Fruit fly (Drosophila melanogaster) whole organism, prepupa: ENCODE results near the gene Nrx-1.

Source experiments
- Blimp-1 ChIP-seq: fragments of 200-800 bp; sonication (Bioruptor generic); optimal IDR thresholded peaks from 3 replicates; lab custom pipeline; 2017; ENCODE audit warnings: missing biosample characterization, missing genetic modification characterization, mild to moderate bottlenecking, moderate library complexity, missing genetic modification reagents
- CG11294 ChIP-seq: fragments of 200-800 bp; sonication (Bioruptor generic); IDR thresholded peaks from 2 replicates; pipeline ENCODE4 v1.3.6; 2022; ENCODE audit warnings: missing biosample characterization, missing genetic modification characterization
- CG16779 ChIP-seq: fragments of 200-800 bp; sonication (Bioruptor generic); optimal IDR thresholded peaks from 3 replicates; lab custom pipeline; 2017; ENCODE audit warnings: missing biosample characterization, mild to moderate bottlenecking, missing genetic modification characterization
- CG4318 ChIP-seq: fragments of 200-800 bp; sonication (Bioruptor generic); optimal IDR thresholded peaks from 3 replicates; lab custom pipeline; 2017; ENCODE audit warnings: missing biosample characterization, mild to moderate bottlenecking, missing genetic modification characterization
- CG9139 ChIP-seq: fragments of 200-800 bp; sonication (Bioruptor generic); optimal IDR thresholded peaks from 3 replicates; lab custom pipeline; 2017; ENCODE audit warnings: missing biosample characterization, mild to moderate bottlenecking, missing genetic modification characterization
- Eip78C ChIP-seq: fragments of 200-800 bp; sonication (Bioruptor generic); peaks from one replicate; lab custom pipeline; 2016; ENCODE audit warnings: missing biosample characterization, missing genetic modification characterization
- Lpt ChIP-seq: fragments of 200-800 bp; sonication (Bioruptor generic); optimal IDR thresholded peaks from 3 replicates; lab custom pipeline; 2016; ENCODE audit warnings: missing biosample characterization, missing genetic modification characterization
- achi ChIP-seq: fragments of 200-800 bp; sonication (Bioruptor generic); optimal IDR thresholded peaks from 3 replicates; lab custom pipeline; 2016; ENCODE audit warnings: missing biosample characterization, missing genetic modification characterization
- dac ChIP-seq: fragments of 200-800 bp; sonication (Bioruptor generic); optimal IDR thresholded peaks from 2 replicates; lab custom pipeline; 2017; ENCODE audit warnings: missing biosample characterization, mild to moderate bottlenecking, missing genetic modification characterization
- esn ChIP-seq: fragments of 200-800 bp; sonication (Bioruptor generic); optimal IDR thresholded peaks from 2 replicates; lab custom pipeline; 2016; ENCODE audit warnings: missing biosample characterization, mild to moderate bottlenecking, missing genetic modification characterization, moderate library complexity
- net ChIP-seq: fragments of 200-800 bp; sonication (Bioruptor generic); optimal IDR thresholded peaks from 3 replicates; lab custom pipeline; 2016; ENCODE audit warnings: missing biosample characterization, missing genetic modification characterization
- svp ChIP-seq: fragments of 200-800 bp; sonication (Bioruptor generic); peaks from one replicate; lab custom pipeline; 2016; ENCODE audit warnings: missing biosample characterization, missing genetic modification characterization

dm6 chr3R:22527636-22528148, 59.4 kb downstream of the Nrx-1 start:
- TF ChIP-seq net: no peak
- peak; percentile 4 for TF ChIP-seq CG9139 (GFP tag; lab: Kevin White, UChicago)
- TF ChIP-seq CG11294 (GFP tag; lab: Robert Waterston, UW): no peak
- no peak for TF ChIP-seq svp (GFP tag; lab: Kevin White, UChicago)
- TF ChIP-seq dac (GFP tag; lab: Kevin White, UChicago): no peak
- TF ChIP-seq esn: no peak
- TF ChIP-seq Lpt (GFP tag; lab: Kevin White, UChicago): no peak
- no peak for TF ChIP-seq Blimp-1 (GFP tag; lab: Kevin White, UChicago)
- TF ChIP-seq CG16779: no peak
- TF ChIP-seq achi (GFP tag; lab: Kevin White, UChicago): no peak
- no peak for TF ChIP-seq CG4318
- TF ChIP-seq Eip78C (GFP tag; lab: Kevin White, UChicago): peak; percentile 70
